Worm (Caenorhabditis elegans) whole organism, midembryonic: ENCODE measurements around the gene F21C10.13.

Experiments
- cog-1 ChIP-seq: sonication (generic microtip); optimal IDR thresholded peaks from 2 replicates; lab custom pipeline; 2016; ENCODE audit warnings: missing genetic modification characterization, missing compliant biosample characterization
- med-1 ChIP-seq: sonication (generic microtip); optimal IDR thresholded peaks from 2 replicates; lab custom pipeline; 2017; ENCODE audit warnings: missing genetic modification characterization, mild to moderate bottlenecking, missing compliant biosample characterization, antibody characterized with exemption, missing genetic modification reagents; ENCODE audit not compliant: insufficient read depth
- tab-1 ChIP-seq: fragments of 200-800 bp; sonication (Bioruptor generic); IDR thresholded peaks from 2 replicates; pipeline ENCODE4 v1.3.6; 2022; ENCODE audit warnings: missing genetic modification characterization, missing compliant biosample characterization
- ztf-29 ChIP-seq: fragments of 200-800 bp; sonication (Bioruptor generic); IDR thresholded peaks from 2 replicates; pipeline ENCODE4 v1.3.6; 2022; ENCODE audit warnings: missing genetic modification reagents, missing genetic modification characterization, missing compliant biosample characterization

ce11 chrV:9156679-9157078 is 34.6 kb downstream of the F21C10.13 start, which contains the start of gene B0222.15:
- TF ChIP-seq med-1 (GFP tag; lab: Kevin White, UChicago): no peak
- TF ChIP-seq cog-1 (tag; lab: Kevin White, UChicago): no peak
- TF ChIP-seq tab-1 (GFP tag; lab: Robert Waterston, UW): no peak
- no peak for TF ChIP-seq ztf-29 (GFP tag; lab: Robert Waterston, UW)
